Worm (Caenorhabditis elegans): ENCODE measurements around the gene nos-2.

The nos-2 gene

ce11 chrII:7115638-7116037 is 50.2 kb downstream of the nos-2 start, which contains the start of gene cutl-5:
Gene cutl-5 (minus strand): TSS chrII:7115906.
- no peak for TF ChIP-seq tlp-1 (tag; optimal IDR thresholded peaks at IDR 0.05)
- TF ChIP-seq C16A3.4 (tag; optimal IDR thresholded peaks at IDR 0.05): no peak
- TF ChIP-seq ceh-8 (GFP tag; optimal IDR thresholded peaks at IDR 0.05): no peak
- no peak for TF ChIP-seq aha-1 (tag; optimal IDR thresholded peaks at IDR 0.05)

DNA sequence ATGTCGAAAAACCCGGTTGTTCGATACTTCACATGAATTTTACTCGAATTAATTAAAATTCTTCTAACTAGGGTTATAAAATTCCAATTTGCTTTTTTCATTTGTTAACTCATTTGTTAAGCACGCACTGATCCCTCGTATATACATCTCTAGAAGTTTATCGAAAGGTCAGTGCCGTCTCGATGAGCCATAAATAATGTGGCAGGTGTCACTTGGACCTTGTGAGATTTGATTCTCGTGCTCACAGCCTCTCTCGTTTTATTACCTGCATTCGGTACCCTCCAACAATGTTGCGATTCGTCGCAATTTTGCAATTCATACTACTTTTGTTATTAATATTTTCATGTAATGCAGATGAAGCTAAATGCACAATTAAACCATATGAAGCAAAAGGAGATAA is 50.9 kb downstream of the nos-2 start, which contains the start of gene spon-1:
Gene spon-1 (plus strand): TSS at position 208 of the 400 bp plus-strand sequence.
- TF ChIP-seq ztf-11 (tag; optimal IDR thresholded peaks at IDR 0.05) (no peak), fkh-10 (GFP tag; optimal IDR thresholded peaks at IDR 0.05) (no peak), fos-1 (tag; optimal IDR thresholded peaks at IDR 0.05) (no peak), dsc-1 (tag; optimal IDR thresholded peaks at IDR 0.05) (no peak)

Data from whole organism, L1 larva.